Worm (Caenorhabditis elegans): ENCODE data around the gene fbxa-147.
"Not testable (repeated sequence)": the region's sequence is repeated elsewhere in the genome, so short reads cannot be mapped to it uniquely, and the experiment has no call there.

Gene fbxa-147

ce11 chrV:14744824-14745223 lies 28.5 kb downstream of the fbxa-147 start:
- TF ChIP-seq C16A3.4 (tag; optimal IDR thresholded peaks at IDR 0.05) (no peak), efl-1 (optimal IDR thresholded peaks at IDR 0.05) (no peak), efl-1 (GFP tag; optimal IDR thresholded peaks at IDR 0.05 in 1 of 2) (no peak), ceh-8 (GFP tag; optimal IDR thresholded peaks at IDR 0.05) (no peak), hlh-4 (tag; optimal IDR thresholded peaks at IDR 0.05) (no peak), hpl-2 (GFP tag; optimal IDR thresholded peaks at IDR 0.05) (no peak), ceh-63 (GFP tag; optimal IDR thresholded peaks at IDR 0.05) (no peak), blmp-1 (tag; optimal IDR thresholded peaks at IDR 0.05) (no peak), alr-1 (tag; optimal IDR thresholded peaks at IDR 0.05; ENCODE audit: borderline replicate concordance) (no peak), pag-3 (tag; optimal IDR thresholded peaks at IDR 0.05; ENCODE audit: borderline replicate concordance, insufficient read depth) (no peak), ceh-82 (tag; optimal IDR thresholded peaks at IDR 0.05) (no peak), dsc-1 (tag; optimal IDR thresholded peaks at IDR 0.05) (no peak), egl-27 (tag; optimal IDR thresholded peaks at IDR 0.05) (no peak), efl-3 (GFP tag; optimal IDR thresholded peaks at IDR 0.05) (no peak), unc-98 (GFP tag; IDR thresholded peaks at IDR 0.05) (no peak), mab-9 (GFP tag; IDR thresholded peaks at IDR 0.05) (no peak), vab-15 (tag; optimal IDR thresholded peaks at IDR 0.05) (no peak), unc-130 (tag; optimal IDR thresholded peaks at IDR 0.05) (no peak)

ce11 chrV:14746975-14747374 lies 30.7 kb downstream of the fbxa-147 start:
- TF ChIP-seq zip-4 (GFP tag; optimal IDR thresholded peaks at IDR 0.05) (no peak), ceh-8 (GFP tag; optimal IDR thresholded peaks at IDR 0.05) (no peak), elt-2 (tag; optimal IDR thresholded peaks at IDR 0.05) (no peak), efl-1 (optimal IDR thresholded peaks at IDR 0.05) (no peak), efl-1 (GFP tag; optimal IDR thresholded peaks at IDR 0.05 in 1 of 2) (no peak), Y116A8C.19 (tag; optimal IDR thresholded peaks at IDR 0.05; ENCODE audit: borderline replicate concordance) (no peak), aly-2 (tag; optimal IDR thresholded peaks at IDR 0.05) (no peak), lsy-2 (tag; optimal IDR thresholded peaks at IDR 0.05) (no peak), lin-14 (GFP tag; optimal IDR thresholded peaks at IDR 0.05) (no peak), rnt-1 (tag; optimal IDR thresholded peaks at IDR 0.05) (no peak), ets-5 (GFP tag; IDR thresholded peaks at IDR 0.05) (no peak), elt-3 (tag; optimal IDR thresholded peaks at IDR 0.05) (no peak), nhr-28 (tag; optimal IDR thresholded peaks at IDR 0.05) (no peak), nhr-84 (tag; optimal IDR thresholded peaks at IDR 0.05) (no peak), egl-27 (tag; optimal IDR thresholded peaks at IDR 0.05) (no peak), tbx-2 (tag; optimal IDR thresholded peaks at IDR 0.05) (no peak)

- TF ChIP-seq C04F5.9 (tag; optimal IDR thresholded peaks at IDR 0.05) = no peak
- TF ChIP-seq nhr-19 (GFP tag; conservative IDR thresholded peaks at IDR 0.05) = no peak
- TF ChIP-seq ceh-88 (GFP tag; IDR thresholded peaks at IDR 0.05) = no peak
- no peak for TF ChIP-seq fkh-4 (tag; optimal IDR thresholded peaks at IDR 0.05; ENCODE audit: borderline replicate concordance)
Measured at ce11 chrV:14748608-14749137, 32.4 kb downstream of the fbxa-147 start, which contains the start of the genes lipl-8 and Y50E8A.22. Gene lipl-8, minus strand, starts transcription at chrV:14748708. Gene Y50E8A.22, minus strand, starts transcription at chrV:14749087.

ce11 chrV:14750357-14750756 lies 34.1 kb downstream of the fbxa-147 start, which contains the start of gene nspa-10:
Gene nspa-10, minus strand, starts transcription at chrV:14750457.
- not testable (repeated sequence) for TF ChIP-seq mep-1, ceh-82, mef-2 (tag; optimal IDR thresholded peaks at IDR 0.05)
